Worm (Caenorhabditis elegans): ENCODE measurements around the gene nhr-136.
A peak's percentile ranks its signal among the peaks of the same experiment; 100 is the strongest.

nhr-136 gene

DNA sequence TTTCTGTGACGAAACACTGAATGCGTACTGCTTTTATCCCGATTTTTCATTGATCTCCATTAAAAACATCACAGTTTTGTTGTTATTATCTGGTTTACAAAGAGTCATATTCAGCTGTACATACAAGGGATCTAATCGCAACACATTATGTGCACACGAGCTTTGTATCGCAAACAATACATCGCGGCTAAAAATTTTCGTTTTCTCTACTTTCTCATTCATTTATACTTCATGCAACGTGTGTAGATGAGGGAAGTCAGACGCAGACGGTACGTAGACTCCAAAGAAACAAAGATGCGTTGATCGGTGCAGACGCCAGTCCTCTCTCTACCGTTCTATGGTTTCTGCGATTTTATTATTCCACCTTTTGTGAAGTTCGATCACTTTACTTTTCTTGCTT lies at the start of gene nhr-136:
nhr-136 (plus strand) TSS at position 301 of the 400 bp plus-strand sequence.
- no peak for TF ChIP-seq F13H6.1 (tag; optimal IDR thresholded peaks at IDR 0.05)
- peak; percentile 21 for TF ChIP-seq nhr-129 (tag; optimal IDR thresholded peaks at IDR 0.05)

DNA sequence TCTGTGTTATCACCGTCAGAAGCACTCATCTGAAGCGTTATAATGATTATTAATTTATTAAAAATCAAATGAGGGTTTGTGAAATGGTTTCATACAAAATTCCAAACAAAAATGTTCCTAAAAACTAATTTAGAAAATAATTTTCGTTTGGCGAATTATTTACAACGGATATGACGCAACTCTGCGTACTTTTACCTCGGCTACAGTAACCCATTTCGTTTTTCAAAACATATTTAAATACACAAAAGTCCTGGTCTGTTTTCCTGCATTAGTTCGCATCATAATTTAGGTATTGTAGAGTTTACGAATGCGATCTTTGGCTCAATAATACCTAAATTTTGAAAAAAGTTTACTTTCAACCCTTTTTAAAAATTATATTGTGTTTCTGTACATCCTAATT lies 47.2 kb upstream of the nhr-136 start, which contains the start of gene R07B7.2:
R07B7.2 (minus strand) TSS at position 35 of the 400 bp plus-strand sequence.
- TF ChIP-seq ama-1 (optimal IDR thresholded peaks at IDR 0.05): no peak
- TF ChIP-seq lsy-2 (tag; optimal IDR thresholded peaks at IDR 0.05): no peak
- no peak for TF ChIP-seq mdl-1 (tag; optimal IDR thresholded peaks at IDR 0.05)
- TF ChIP-seq nhr-23 (tag; optimal IDR thresholded peaks at IDR 0.05): no peak
- no peak for TF ChIP-seq mab-5 (tag; optimal IDR thresholded peaks at IDR 0.05)
- no peak for TF ChIP-seq blmp-1 (tag; optimal IDR thresholded peaks at IDR 0.05; ENCODE audit: insufficient read depth)
- no peak for TF ChIP-seq mbf-1 (tag; optimal IDR thresholded peaks at IDR 0.05)
- TF ChIP-seq ceh-82 (tag; optimal IDR thresholded peaks at IDR 0.05): no peak
- TF ChIP-seq elt-3 (tag; optimal IDR thresholded peaks at IDR 0.05): no peak
- TF ChIP-seq skn-1 (tag; optimal IDR thresholded peaks at IDR 0.05): no peak
- no peak for TF ChIP-seq sem-4 (tag; optimal IDR thresholded peaks at IDR 0.05)
- TF ChIP-seq sma-9 (GFP tag; optimal IDR thresholded peaks at IDR 0.05): no peak
- no peak for TF ChIP-seq sma-9 (tag; optimal IDR thresholded peaks at IDR 0.05)
- TF ChIP-seq R02D3.7 (tag; optimal IDR thresholded peaks at IDR 0.05): no peak

DNA sequence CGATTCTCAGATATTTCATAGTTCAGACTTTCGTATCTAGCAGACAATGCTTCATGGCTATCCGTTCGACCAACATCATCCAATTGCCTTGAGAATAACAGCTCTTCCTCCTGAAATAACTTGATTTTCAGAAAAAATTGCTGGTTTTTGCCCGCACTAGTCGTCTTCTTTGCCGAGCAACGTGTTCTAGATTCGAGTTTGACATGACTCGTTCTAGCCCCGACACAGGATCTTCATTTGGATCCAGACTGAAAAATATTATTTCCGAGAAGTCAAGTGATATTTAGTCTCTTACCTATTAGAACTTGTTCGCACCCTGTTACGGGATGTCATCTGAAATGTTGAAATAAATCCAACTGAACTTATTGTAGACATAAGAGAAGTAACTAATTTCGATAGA lies 43.9 kb upstream of the nhr-136 start, which contains the start of gene clh-6:
clh-6 (minus strand) TSS at position 333 of the 400 bp plus-strand sequence.
- TF ChIP-seq unc-62 (GFP tag; optimal IDR thresholded peaks at IDR 0.05) (no peak), ztf-4 (tag; optimal IDR thresholded peaks at IDR 0.05) (no peak), ZK546.5 (tag; optimal IDR thresholded peaks at IDR 0.05) (no peak), nhr-10 (tag; optimal IDR thresholded peaks at IDR 0.05) (no peak), ama-1 (optimal IDR thresholded peaks at IDR 0.05) (peak; percentile 58), F13H6.1 (tag; optimal IDR thresholded peaks at IDR 0.05) (no peak), snpc-4 (tag; optimal IDR thresholded peaks at IDR 0.05) (no peak), ceh-16 (tag; optimal IDR thresholded peaks at IDR 0.05) (no peak), nhr-21 (tag; optimal IDR thresholded peaks at IDR 0.05) (peak; percentile 0), ztf-11 (tag; optimal IDR thresholded peaks at IDR 0.05) (no peak), R02D3.7 (tag; optimal IDR thresholded peaks at IDR 0.05) (no peak), gmeb-1 (tag; optimal IDR thresholded peaks at IDR 0.05) (no peak), skn-1 (tag; optimal IDR thresholded peaks at IDR 0.05) (no peak), peb-1 (tag; optimal IDR thresholded peaks at IDR 0.05) (no peak), nhr-77 (tag; optimal IDR thresholded peaks at IDR 0.05) (no peak)

DNA sequence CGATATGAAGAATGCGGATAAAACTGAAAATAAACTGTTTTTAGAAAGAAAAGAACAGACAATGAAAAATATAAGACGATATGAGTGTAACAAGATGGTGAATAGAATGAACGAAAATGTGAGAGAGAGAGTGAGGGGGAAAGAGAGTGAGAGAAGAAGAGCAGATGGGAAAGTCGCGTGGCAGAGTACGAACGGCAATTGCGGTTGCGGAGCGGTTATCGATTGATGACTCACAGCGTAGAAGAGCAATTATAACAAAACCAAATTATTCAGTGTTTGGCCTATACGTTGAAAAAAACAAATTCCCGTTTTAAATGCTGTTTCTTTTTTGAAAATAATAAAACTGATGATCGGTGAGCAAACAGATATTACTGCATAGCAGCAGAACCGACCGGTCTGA lies 41.6 kb upstream of the nhr-136 start, which contains the start of gene pqn-53:
pqn-53 (minus strand) TSS at position 23 of the 400 bp plus-strand sequence.
- TF ChIP-seq blmp-1 (tag; optimal IDR thresholded peaks at IDR 0.05; ENCODE audit: insufficient read depth) (no peak), snpc-4 (tag; optimal IDR thresholded peaks at IDR 0.05) (no peak), gmeb-1 (tag; optimal IDR thresholded peaks at IDR 0.05) (no peak), unc-55 (GFP tag; optimal IDR thresholded peaks at IDR 0.05) (peak; percentile 16), nhr-11 (tag; optimal IDR thresholded peaks at IDR 0.05) (no peak), ztf-1 (GFP tag; conservative IDR thresholded peaks at IDR 0.05) (no peak), sem-4 (tag; optimal IDR thresholded peaks at IDR 0.05) (no peak), dmd-4 (tag; optimal IDR thresholded peaks at IDR 0.05) (no peak), unc-62 (GFP tag; optimal IDR thresholded peaks at IDR 0.05) (no peak), nhr-6 (tag; optimal IDR thresholded peaks at IDR 0.05) (no peak), nhr-129 (tag; optimal IDR thresholded peaks at IDR 0.05) (peak; percentile 52), nhr-12 (tag; optimal IDR thresholded peaks at IDR 0.05) (no peak), nhr-23 (tag; optimal IDR thresholded peaks at IDR 0.05) (no peak), sma-9 (GFP tag; optimal IDR thresholded peaks at IDR 0.05) (no peak), sma-9 (tag; optimal IDR thresholded peaks at IDR 0.05) (no peak), crh-2 (tag; optimal IDR thresholded peaks at IDR 0.05) (peak; percentile 57), ceh-82 (tag; optimal IDR thresholded peaks at IDR 0.05) (no peak), ceh-16 (tag; optimal IDR thresholded peaks at IDR 0.05) (no peak), elt-3 (tag; optimal IDR thresholded peaks at IDR 0.05) (no peak), C34F6.9 (tag; optimal IDR thresholded peaks at IDR 0.05) (peak; percentile 64), alr-1 (tag; optimal IDR thresholded peaks at IDR 0.05) (no peak), sma-3 (GFP tag; optimal IDR thresholded peaks at IDR 0.05) (no peak), R02D3.7 (tag; optimal IDR thresholded peaks at IDR 0.05) (no peak), peb-1 (tag; optimal IDR thresholded peaks at IDR 0.05) (no peak), nhr-25 (tag; optimal IDR thresholded peaks at IDR 0.05) (no peak), egl-27 (tag; optimal IDR thresholded peaks at IDR 0.05) (no peak), aly-2 (tag; optimal IDR thresholded peaks at IDR 0.05) (no peak), F13H6.1 (tag; optimal IDR thresholded peaks at IDR 0.05) (peak; percentile 0), lsy-2 (tag; optimal IDR thresholded peaks at IDR 0.05) (peak in 1 of 2 experiments; percentile 8), lin-11 (tag; optimal IDR thresholded peaks at IDR 0.05) (peak; percentile 3), ztf-4 (tag; optimal IDR thresholded peaks at IDR 0.05) (no peak), mab-5 (tag; optimal IDR thresholded peaks at IDR 0.05) (no peak), fos-1 (tag; optimal IDR thresholded peaks at IDR 0.05) (peak; percentile 93), ZK546.5 (tag; optimal IDR thresholded peaks at IDR 0.05) (no peak), elt-1 (tag; optimal IDR thresholded peaks at IDR 0.05) (no peak), zag-1 (tag; optimal IDR thresholded peaks at IDR 0.05) (no peak), unc-39 (tag; optimal IDR thresholded peaks at IDR 0.05) (no peak), ama-1 (optimal IDR thresholded peaks at IDR 0.05) (no peak), mdl-1 (tag; optimal IDR thresholded peaks at IDR 0.05) (peak in 1 of 2 experiments; percentile 44), lin-13 (GFP tag; optimal IDR thresholded peaks at IDR 0.05) (no peak)

Measured in whole organism, L2 larva.